Fruit fly (Drosophila melanogaster): Measurements from ENCODE around the gene CG4553.

Gene CG4553

DNA sequence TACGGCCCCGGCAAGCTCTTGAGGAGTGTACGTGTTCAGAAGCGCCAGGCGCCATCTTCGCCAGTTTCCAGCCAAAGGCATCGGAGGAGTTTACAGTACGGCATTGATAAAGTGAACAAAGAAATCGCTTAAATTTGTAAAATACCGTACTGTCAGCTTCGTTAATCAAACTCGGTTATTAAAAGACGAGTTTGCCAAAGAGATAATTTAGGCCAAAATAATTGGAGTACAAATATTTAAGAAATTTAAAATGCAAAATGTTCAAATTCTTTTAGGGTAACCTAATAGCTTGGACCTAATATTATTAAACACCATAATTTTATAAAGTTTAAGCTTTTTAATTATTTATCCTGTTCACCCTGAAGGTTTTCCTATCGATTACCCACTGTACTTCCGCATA lies 24.9 kb downstream of the CG4553 start (continued):
- no peak for TF ChIP-seq CG30431 (GFP tag; optimal IDR thresholded peaks at IDR 0.05)
- TF ChIP-seq exex (tag; optimal IDR thresholded peaks at IDR 0.05) = no peak
- peak in 1 of 2 experiments; percentile 11 for TF ChIP-seq Hr51 (GFP tag; optimal IDR thresholded peaks at IDR 0.05)
- TF ChIP-seq lola (GFP tag; optimal IDR thresholded peaks at IDR 0.05) = peak in 1 of 3 experiments; percentile 28
- peak; percentile 17 for TF ChIP-seq Oli (tag; optimal IDR thresholded peaks at IDR 0.05)
- peak; percentile 3 for TF ChIP-seq lilli (GFP tag; optimal IDR thresholded peaks at IDR 0.05)
- TF ChIP-seq CG13424 (tag; optimal IDR thresholded peaks at IDR 0.05) = peak; percentile 8
- TF ChIP-seq sens (GFP tag) = peak; percentile 76
- 0 out of 3 replicates have a peak, but pooled peaks have one; percentile 28 for TF ChIP-seq CG17361 (GFP tag; IDR thresholded peaks at IDR 0.05)
- no peak for TF ChIP-seq CG14014 (GFP tag; IDR thresholded peaks at IDR 0.05)
- peak; percentile 30 for TF ChIP-seq Meics (GFP tag; optimal IDR thresholded peaks at IDR 0.05)
- TF ChIP-seq CG2116 (GFP tag; optimal IDR thresholded peaks at IDR 0.05) = no peak
- TF ChIP-seq Hmr (GFP tag; optimal IDR thresholded peaks at IDR 0.05) = peak; percentile 46
- TF ChIP-seq zen2 (GFP tag; IDR thresholded peaks at IDR 0.05; ENCODE audit: partially characterized antibody) = no peak
- TF ChIP-seq row (GFP tag; IDR thresholded peaks at IDR 0.05) = peak; percentile 45; the same call in 2 of the 3 replicates
- TF ChIP-seq CG30403 (GFP tag; optimal IDR thresholded peaks at IDR 0.05) = peak; percentile 31
- TF ChIP-seq Ets97D (GFP tag; optimal IDR thresholded peaks at IDR 0.05) = no peak
- 0 out of 2 replicates have a peak, but pooled peaks have one; percentile 22 for TF ChIP-seq CG4404 (GFP tag; IDR thresholded peaks at IDR 0.05)
- TF ChIP-seq CG11504 (tag; optimal IDR thresholded peaks at IDR 0.05) = peak; percentile 28
- TF ChIP-seq BtbVII (GFP tag; optimal IDR thresholded peaks at IDR 0.05) = no peak
- 0 out of 2 replicates have a peak, but pooled peaks have one; percentile 25 for TF ChIP-seq HLH3B (GFP tag; IDR thresholded peaks at IDR 0.05)
- TF ChIP-seq CG7839 (tag; optimal IDR thresholded peaks at IDR 0.05) = peak; percentile 25
- TF ChIP-seq amos (GFP tag; IDR thresholded peaks at IDR 0.05; ENCODE audit: partially characterized antibody) = no peak
- TF ChIP-seq org-1 (GFP tag; optimal IDR thresholded peaks at IDR 0.05) = peak; percentile 13
- TF ChIP-seq nmo (GFP tag; optimal IDR thresholded peaks at IDR 0.05) = peak; percentile 18
- peak; percentile 16 for TF ChIP-seq CG2120 (GFP tag; optimal IDR thresholded peaks at IDR 0.05)
- no peak for TF ChIP-seq tll (GFP tag; optimal IDR thresholded peaks at IDR 0.05)
- peak; percentile 38 for TF ChIP-seq CG3281 (GFP tag; optimal IDR thresholded peaks at IDR 0.05)
- peak; percentile 44 for TF ChIP-seq CG2678 (tag; optimal IDR thresholded peaks at IDR 0.05)
- TF ChIP-seq Ptx1 (GFP tag; IDR thresholded peaks at IDR 0.05) = 0 out of 2 replicates have a peak, but pooled peaks have one; percentile 20
- TF ChIP-seq CG7556 (GFP tag; optimal IDR thresholded peaks at IDR 0.05) = peak; percentile 38
- peak; percentile 41 for TF ChIP-seq dmrt11E (tag; optimal IDR thresholded peaks at IDR 0.05)
- no peak for TF ChIP-seq CG15011 (GFP tag; optimal IDR thresholded peaks at IDR 0.05)
- no peak for TF ChIP-seq sima (GFP tag; optimal IDR thresholded peaks at IDR 0.05)
- no peak for TF ChIP-seq Nf-YB (GFP tag; optimal IDR thresholded peaks at IDR 0.05)
- peak; percentile 20 for TF ChIP-seq CG10979 (tag; optimal IDR thresholded peaks at IDR 0.05)
- TF ChIP-seq CG12391 (tag; optimal IDR thresholded peaks at IDR 0.05) = peak; percentile 4
- TF ChIP-seq CG31441 (GFP tag; IDR thresholded peaks at IDR 0.05) = peak; percentile 38; the same call in 1 of the 2 replicates
- peak; percentile 15 for TF ChIP-seq unpg (GFP tag; optimal IDR thresholded peaks at IDR 0.05)
- peak; percentile 13 to 31 for TF ChIP-seq bsh (GFP tag; optimal IDR thresholded peaks at IDR 0.05)
- no peak for TF ChIP-seq peb (GFP tag; IDR thresholded peaks at IDR 0.05)
- peak; percentile 43; the same call in 1 of the 2 replicates for TF ChIP-seq Xrp1 (GFP tag; IDR thresholded peaks at IDR 0.05)
- peak; percentile 3 for TF ChIP-seq Sox100B (GFP tag; optimal IDR thresholded peaks at IDR 0.05)
- TF ChIP-seq lab (GFP tag; optimal IDR thresholded peaks at IDR 0.05) = peak; percentile 31
- peak; percentile 37 for TF ChIP-seq CG2712 (tag; optimal IDR thresholded peaks at IDR 0.05)
- TF ChIP-seq Dll (GFP tag; IDR thresholded peaks at IDR 0.05; ENCODE audit: partially characterized antibody) = no peak
- 0 out of 3 replicates have a peak, but pooled peaks have one; percentile 12 for TF ChIP-seq CG34422 (GFP tag; IDR thresholded peaks at IDR 0.05)
- TF ChIP-seq CG17829 (tag; optimal IDR thresholded peaks at IDR 0.05) = peak; percentile 26

Data from whole organism, embryonic.